Fruit fly (Drosophila melanogaster): ENCODE data around the gene Acbp2.
A peak's percentile ranks its signal among the peaks of the same experiment; 100 is the strongest.

Gene Acbp2

DNA sequence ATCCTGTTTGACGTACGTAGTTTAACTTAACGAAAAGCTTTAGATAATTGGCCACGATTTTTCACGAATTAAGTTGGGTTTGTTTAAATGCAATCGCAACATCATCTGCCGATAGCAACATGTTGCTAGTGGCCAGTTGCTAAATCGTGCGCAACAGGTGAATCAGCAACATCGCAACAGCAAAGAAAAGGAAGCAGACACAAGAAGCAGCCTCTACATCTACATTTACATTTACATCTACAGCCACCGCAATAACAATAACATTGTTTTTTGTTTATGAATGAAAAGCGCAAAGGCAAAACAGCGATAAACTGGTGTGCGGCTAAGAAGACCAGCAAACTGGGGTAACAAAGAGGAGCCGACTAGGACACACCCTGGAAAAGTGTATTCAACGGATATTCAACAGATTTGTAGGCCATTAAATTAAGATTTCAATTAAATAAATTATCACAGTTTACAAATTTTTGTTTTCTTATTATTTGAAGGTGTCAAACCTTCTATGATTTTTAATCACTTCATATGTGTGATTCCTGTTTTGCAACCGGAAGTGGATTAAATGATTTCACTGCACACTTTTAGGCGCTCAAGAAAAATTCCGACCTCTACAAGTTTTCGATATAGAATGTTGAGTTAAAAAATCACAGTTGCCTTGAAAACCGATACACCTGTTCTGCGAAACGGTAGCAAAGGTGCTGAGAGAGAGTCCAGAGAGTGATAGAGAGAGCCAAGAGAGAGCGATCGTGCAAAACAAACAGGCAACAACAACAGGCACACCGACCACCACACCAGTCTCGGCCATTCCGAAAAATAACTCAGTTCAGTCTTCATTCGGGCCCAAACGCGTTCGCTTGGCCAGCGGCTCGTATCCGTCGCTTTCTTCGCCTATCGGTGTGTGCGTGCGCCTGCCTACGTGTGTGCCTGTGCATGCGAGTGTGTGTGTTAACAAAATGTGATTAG, 2.3 kb downstream of the Acbp2 start, which contains the start of gene melt (continued):
- TF ChIP-seq Hand (GFP tag; optimal IDR thresholded peaks at IDR 0.05): peak; percentile 80
- no peak for TF ChIP-seq fd64A (GFP tag; optimal IDR thresholded peaks at IDR 0.05)
- TF ChIP-seq CG14965 (GFP tag; optimal IDR thresholded peaks at IDR 0.05; ENCODE audit: borderline replicate concordance): peak; percentile 59
- peak; percentile 75 for TF ChIP-seq fd3F (GFP tag; optimal IDR thresholded peaks at IDR 0.05)
- TF ChIP-seq Bgb (GFP tag; IDR thresholded peaks at IDR 0.05; ENCODE audit: partially characterized antibody): peak; percentile 73
- peak; percentile 58 for TF ChIP-seq CG12299 (tag; optimal IDR thresholded peaks at IDR 0.05)
- TF ChIP-seq CG11085 (GFP tag; IDR thresholded peaks at IDR 0.05): peak; percentile 48
- peak; percentile 62 for TF ChIP-seq CG4282 (GFP tag; optimal IDR thresholded peaks at IDR 0.05)
- TF ChIP-seq CG17802 (tag; optimal IDR thresholded peaks at IDR 0.05): peak; percentile 46
- peak; percentile 19; the same call in 1 of the 3 replicates for TF ChIP-seq zen2 (GFP tag; IDR thresholded peaks at IDR 0.05; ENCODE audit: partially characterized antibody)
- TF ChIP-seq dmrt99B (tag; optimal IDR thresholded peaks at IDR 0.05): peak; percentile 89
- TF ChIP-seq Nf-YC (tag; optimal IDR thresholded peaks at IDR 0.05): peak; percentile 75
- peak; percentile 88 for TF ChIP-seq slp2 (GFP tag; optimal IDR thresholded peaks at IDR 0.05)
- TF ChIP-seq cas (GFP tag; IDR thresholded peaks at IDR 0.05): no peak
- TF ChIP-seq fd102C (GFP tag; optimal IDR thresholded peaks at IDR 0.05): peak; percentile 45
- peak; percentile 66 to 81 for TF ChIP-seq bsh (GFP tag; optimal IDR thresholded peaks at IDR 0.05)
- peak; percentile 79 for TF ChIP-seq gsb-n (tag; optimal IDR thresholded peaks at IDR 0.05)
- TF ChIP-seq ase (GFP tag; IDR thresholded peaks at IDR 0.05): peak; percentile 43; the same call in 1 of the 3 replicates
- TF ChIP-seq dysf (GFP tag; IDR thresholded peaks at IDR 0.05): peak; percentile 88
- TF ChIP-seq ERR (GFP tag; optimal IDR thresholded peaks at IDR 0.05): peak; percentile 76
- TF ChIP-seq CG13424 (tag; optimal IDR thresholded peaks at IDR 0.05): peak; percentile 88
- peak; percentile 90 for TF ChIP-seq CG1233 (GFP tag; optimal IDR thresholded peaks at IDR 0.05)
- TF ChIP-seq D19A (tag; optimal IDR thresholded peaks at IDR 0.05): peak; percentile 83
- peak; percentile 66 for TF ChIP-seq trh (GFP tag; optimal IDR thresholded peaks at IDR 0.05)
- TF ChIP-seq Asciz (GFP tag; optimal IDR thresholded peaks at IDR 0.05): peak; percentile 81
- no peak for TF ChIP-seq CG17912 (GFP tag; optimal IDR thresholded peaks at IDR 0.05)
- TF ChIP-seq CG18262 (tag; optimal IDR thresholded peaks at IDR 0.05): peak; percentile 94
- peak; percentile 64 for TF ChIP-seq yki (optimal IDR thresholded peaks at IDR 0.05)
- TF ChIP-seq CG33557 (GFP tag; optimal IDR thresholded peaks at IDR 0.05): peak; percentile 78
- peak; percentile 1 for TF ChIP-seq CrebB (tag; optimal IDR thresholded peaks at IDR 0.05)
- TF ChIP-seq tio (GFP tag; optimal IDR thresholded peaks at IDR 0.05): peak; percentile 93
- peak; percentile 78 for TF ChIP-seq Nf-YB (GFP tag; optimal IDR thresholded peaks at IDR 0.05)
- TF ChIP-seq Abd-B (GFP tag; optimal IDR thresholded peaks at IDR 0.05): peak; percentile 78
- TF ChIP-seq CG15514 (GFP tag; optimal IDR thresholded peaks at IDR 0.05): peak; percentile 69
- TF ChIP-seq cad (GFP tag; optimal IDR thresholded peaks at IDR 0.05): no peak
- TF ChIP-seq MBD-R2 (GFP tag; IDR thresholded peaks at IDR 0.05): peak; percentile 36; the same call in 1 of the 2 replicates
- peak; percentile 87 for TF ChIP-seq CG15269 (tag; optimal IDR thresholded peaks at IDR 0.05)
- peak; percentile 83 for TF ChIP-seq tin (GFP tag; optimal IDR thresholded peaks at IDR 0.05)
- TF ChIP-seq CG1024 (GFP tag; IDR thresholded peaks at IDR 0.05): no peak
- peak; percentile 81 for TF ChIP-seq kay (GFP tag; optimal IDR thresholded peaks at IDR 0.05)
- peak; percentile 82 for TF ChIP-seq CG8944 (GFP tag; optimal IDR thresholded peaks at IDR 0.05)
- TF ChIP-seq peb (GFP tag; IDR thresholded peaks at IDR 0.05): peak; percentile 70
- no peak for TF ChIP-seq Tbp (GFP tag; optimal IDR thresholded peaks at IDR 0.05)
- peak; percentile 67 for TF ChIP-seq Ada2b (GFP tag; IDR thresholded peaks at IDR 0.05)
- TF ChIP-seq insv (GFP tag; optimal IDR thresholded peaks at IDR 0.05): peak; percentile 37 to 56
- TF ChIP-seq CG34376 (GFP tag; optimal IDR thresholded peaks at IDR 0.05): peak; percentile 75
- TF ChIP-seq CG10959 (GFP tag; IDR thresholded peaks at IDR 0.05): peak; percentile 61; the same call in 1 of the 2 replicates
- TF ChIP-seq CG17385 (GFP tag; optimal IDR thresholded peaks at IDR 0.05): peak; percentile 81
